Fruit fly (Drosophila melanogaster): ENCODE results near the gene CG6136.

Gene CG6136

DNA sequence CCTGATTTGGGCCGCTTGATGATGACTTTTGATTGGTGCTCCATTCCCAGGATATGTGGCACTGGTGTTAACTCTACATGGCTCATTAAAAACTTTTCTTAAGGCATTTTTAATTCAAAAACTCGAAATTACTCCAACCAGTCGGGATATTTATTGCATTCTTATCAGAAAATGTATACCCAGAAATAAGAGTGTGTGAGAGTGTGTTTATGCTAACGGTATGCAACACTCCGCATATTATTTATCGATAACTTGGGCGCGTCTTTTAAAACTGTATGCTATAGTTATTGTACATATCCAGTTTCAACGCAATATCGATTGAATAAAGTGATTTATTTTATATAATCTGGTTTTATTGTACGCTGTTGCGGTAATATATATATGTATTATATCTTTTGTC lies 4.5 kb downstream of the CG6136 start, which contains the start of gene CG34404:
CG34404 (minus strand) TSS at position 189 of the 400 bp plus-strand sequence.
- TF ChIP-seq esn (GFP tag; optimal IDR thresholded peaks at IDR 0.05) (peak; percentile 22), Eip78C (GFP tag) (peak; percentile 40), CG8119 (GFP tag; IDR thresholded peaks at IDR 0.05) (no peak)

DNA sequence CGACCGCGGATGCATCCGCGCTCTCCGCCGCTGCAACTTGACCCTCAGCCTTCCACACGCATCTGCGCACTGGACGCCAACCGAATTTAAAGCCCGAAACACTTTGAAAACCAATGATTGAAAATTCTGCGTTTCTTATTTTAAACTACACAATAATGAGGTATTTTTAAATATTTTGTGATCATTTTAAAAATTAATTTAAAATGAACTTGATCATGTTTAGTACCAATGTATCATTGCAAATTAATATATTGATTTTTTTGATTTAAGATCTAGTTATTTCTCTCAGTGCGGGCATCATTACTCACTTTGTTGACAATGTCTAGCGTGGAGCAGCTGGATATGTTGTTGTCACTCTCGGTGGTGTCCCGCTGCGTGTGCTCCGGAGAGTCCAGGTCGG lies 5.2 kb downstream of the CG6136 start:
- no peak for TF ChIP-seq CG11294 (GFP tag; IDR thresholded peaks at IDR 0.05)
- no peak for TF ChIP-seq Ets21C (GFP tag; optimal IDR thresholded peaks at IDR 0.05)
- TF ChIP-seq CG34406 (GFP tag; optimal IDR thresholded peaks at IDR 0.05) = no peak
- TF ChIP-seq CG10631 (GFP tag; optimal IDR thresholded peaks at IDR 0.05) = no peak
- no peak for TF ChIP-seq topi (GFP tag; optimal IDR thresholded peaks at IDR 0.05)
- TF ChIP-seq lz (GFP tag; optimal IDR thresholded peaks at IDR 0.05) = peak; percentile 43
- TF ChIP-seq Eip78C (GFP tag) = peak; percentile 73
- TF ChIP-seq CG6808 (GFP tag; optimal IDR thresholded peaks at IDR 0.05) = no peak
- TF ChIP-seq Lpt (GFP tag; optimal IDR thresholded peaks at IDR 0.05) = no peak
- TF ChIP-seq CG15336 (GFP tag; IDR thresholded peaks at IDR 0.05) = peak; percentile 81
- TF ChIP-seq fd59A (GFP tag; optimal IDR thresholded peaks at IDR 0.05) = no peak
- no peak for TF ChIP-seq OdsH (GFP tag; optimal IDR thresholded peaks at IDR 0.05)
- no peak for TF ChIP-seq Eip75B (GFP tag; optimal IDR thresholded peaks at IDR 0.05)
- no peak for TF ChIP-seq dac (GFP tag; optimal IDR thresholded peaks at IDR 0.05)
- no peak for TF ChIP-seq achi (GFP tag; optimal IDR thresholded peaks at IDR 0.05)
- peak; percentile 58 for TF ChIP-seq dsx (GFP tag; optimal IDR thresholded peaks at IDR 0.05; ENCODE audit: poor library complexity, severe bottlenecking)
- TF ChIP-seq Sox15 (GFP tag; optimal IDR thresholded peaks at IDR 0.05) = no peak
- TF ChIP-seq fd85E (GFP tag; optimal IDR thresholded peaks at IDR 0.05) = no peak
- no peak for TF ChIP-seq CG6276 (GFP tag; optimal IDR thresholded peaks at IDR 0.05)
- peak; percentile 68 for TF ChIP-seq esn (GFP tag; optimal IDR thresholded peaks at IDR 0.05)
- TF ChIP-seq CG1621 (tag; optimal IDR thresholded peaks at IDR 0.05) = no peak
- TF ChIP-seq CG8319 (GFP tag; optimal IDR thresholded peaks at IDR 0.05) = no peak
- no peak for TF ChIP-seq spab (GFP tag; optimal IDR thresholded peaks at IDR 0.05)
- peak; percentile 18 for TF ChIP-seq CG31627 (GFP tag; optimal IDR thresholded peaks at IDR 0.05)
- TF ChIP-seq CG32006 (GFP tag; optimal IDR thresholded peaks at IDR 0.05) = no peak
- no peak for TF ChIP-seq Met (GFP tag; optimal IDR thresholded peaks at IDR 0.05)
- TF ChIP-seq Sox14 (GFP tag; optimal IDR thresholded peaks at IDR 0.05) = no peak
- no peak for TF ChIP-seq Gug (GFP tag; IDR thresholded peaks at IDR 0.05)
- no peak for TF ChIP-seq net (GFP tag; optimal IDR thresholded peaks at IDR 0.05)
- no peak for TF ChIP-seq CG4318 (GFP tag; optimal IDR thresholded peaks at IDR 0.05)
- TF ChIP-seq cyc (GFP tag; optimal IDR thresholded peaks at IDR 0.05) = peak; percentile 21
- TF ChIP-seq CG3032 (tag; optimal IDR thresholded peaks at IDR 0.05) = peak; percentile 35
- no peak for TF ChIP-seq CG16779 (tag; optimal IDR thresholded peaks at IDR 0.05)
- TF ChIP-seq Eip93F (GFP tag; optimal IDR thresholded peaks at IDR 0.05) = no peak
- peak; percentile 74; the same call in 2 of the 3 replicates for TF ChIP-seq CG8119 (GFP tag; IDR thresholded peaks at IDR 0.05)
- no peak for TF ChIP-seq Hr38 (GFP tag; optimal IDR thresholded peaks at IDR 0.05)
- TF ChIP-seq fkh (GFP tag; optimal IDR thresholded peaks at IDR 0.05) = no peak
- no peak for TF ChIP-seq Hr4 (GFP tag; optimal IDR thresholded peaks at IDR 0.05)
- no peak for TF ChIP-seq CG9139 (GFP tag; optimal IDR thresholded peaks at IDR 0.05)
- peak; percentile 50 for TF ChIP-seq CG6792 (GFP tag; optimal IDR thresholded peaks at IDR 0.05)
- no peak for TF ChIP-seq Hr39 (GFP tag; optimal IDR thresholded peaks at IDR 0.05)
- peak; percentile 60; the same call in 2 of the 3 replicates for TF ChIP-seq CG6163 (GFP tag; IDR thresholded peaks at IDR 0.05)
- TF ChIP-seq Ets96B (tag; optimal IDR thresholded peaks at IDR 0.05) = peak; percentile 57
- TF ChIP-seq CG7368 (GFP tag; optimal IDR thresholded peaks at IDR 0.05) = no peak
- TF ChIP-seq CG8632 (GFP tag; optimal IDR thresholded peaks at IDR 0.05) = no peak
- no peak for TF ChIP-seq CG10669 (GFP tag; optimal IDR thresholded peaks at IDR 0.05)
- no peak for TF ChIP-seq salr (GFP tag; optimal IDR thresholded peaks at IDR 0.05)
- TF ChIP-seq eg (GFP tag; IDR thresholded peaks at IDR 0.05) = peak; percentile 76
- TF ChIP-seq Blimp-1 (GFP tag; optimal IDR thresholded peaks at IDR 0.05) = no peak
- no peak for TF ChIP-seq acj6 (GFP tag; optimal IDR thresholded peaks at IDR 0.05)
- no peak for TF ChIP-seq CG11902 (GFP tag; optimal IDR thresholded peaks at IDR 0.05)

All from whole organism, prepupa.